Fruit fly (Drosophila melanogaster) Kc167 (cell line): ENCODE data around the gene CG7985.

Source experiments
- h ChIP-seq: fragments of >200 bp; optimal IDR thresholded peaks from 3 replicates; lab custom pipeline; 2018; ENCODE audit warnings: missing external identifiers
- insv ChIP-seq: fragments of >200 bp; optimal IDR thresholded peaks from 3 replicates; lab custom pipeline; 2018; ENCODE audit warnings: missing external identifiers

DNA sequence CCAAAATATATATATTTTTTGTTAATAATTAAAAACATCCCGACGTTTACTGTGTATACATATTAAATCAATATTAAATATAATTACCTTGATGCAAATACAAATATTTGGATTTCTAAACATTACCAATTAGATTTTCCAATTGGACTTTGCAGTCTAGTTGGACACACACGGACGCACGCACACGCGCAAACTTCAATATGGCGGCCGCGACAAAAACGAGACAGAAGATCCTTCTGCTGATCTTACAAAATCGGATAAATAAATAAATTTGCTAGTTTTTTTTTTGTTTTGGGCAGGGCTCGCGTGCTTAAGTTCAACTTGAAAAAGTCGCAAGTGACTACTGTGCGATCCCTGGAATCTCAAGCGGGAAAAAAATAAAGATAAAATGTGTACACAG lies 43.0 kb upstream of the CG7985 start:
- TF ChIP-seq h: no peak
- TF ChIP-seq insv (lab: Kevin White, UChicago): no peak
